Fruit fly (Drosophila melanogaster) whole organism, embryonic: Measurements from ENCODE around the gene GluProRS.
A peak's percentile ranks its signal among the peaks of the same experiment; 100 is the strongest.

Experiments
- Ada2b ChIP-seq: fragments of 200-800 bp; sonication (Bioruptor generic); IDR thresholded peaks from 2 replicates; pipeline ENCODE4 v1.3.6; 2022; ENCODE audit warnings: missing biosample characterization, missing genetic modification characterization
- Atf3 ChIP-seq: fragments of 200-800 bp; sonication (Bioruptor generic); optimal IDR thresholded peaks from 3 replicates; lab custom pipeline; 2016; ENCODE audit warnings: missing biosample characterization, missing genetic modification characterization
- CG10543 ChIP-seq: fragments of 200-800 bp; sonication (Bioruptor generic); optimal IDR thresholded peaks from 3 replicates; lab custom pipeline; 2017; ENCODE audit warnings: missing biosample characterization, mild to moderate bottlenecking, missing genetic modification characterization, moderate library complexity
- CG11085 ChIP-seq: fragments of 200-800 bp; sonication (Bioruptor generic); IDR thresholded peaks from 2 replicates; pipeline ENCODE4 v1.3.6; 2022; ENCODE audit warnings: missing biosample characterization, missing genetic modification characterization
- CG1233 ChIP-seq: fragments of 200-800 bp; sonication (Bioruptor generic); optimal IDR thresholded peaks from 4 replicates; lab custom pipeline; 2018; ENCODE audit warnings: missing biosample characterization, mild to moderate bottlenecking, missing genetic modification characterization
- CG13424 ChIP-seq: fragments of 200-800 bp; sonication (Bioruptor generic); optimal IDR thresholded peaks from 2 replicates; lab custom pipeline; 2019; ENCODE audit warnings: missing biosample characterization, mild to moderate bottlenecking, missing genetic modification characterization, moderate library complexity
- CG17568 ChIP-seq: fragments of 200-800 bp; sonication (Bioruptor generic); optimal IDR thresholded peaks from 2 replicates; lab custom pipeline; 2018; ENCODE audit warnings: missing biosample characterization, mild to moderate bottlenecking, missing genetic modification characterization, moderate library complexity
- CG18764 ChIP-seq: fragments of 200-800 bp; sonication (Bioruptor generic); optimal IDR thresholded peaks from 3 replicates; lab custom pipeline; 2016; ENCODE audit warnings: missing biosample characterization, missing genetic modification characterization
- CG2678 ChIP-seq: fragments of 200-800 bp; sonication (Bioruptor generic); optimal IDR thresholded peaks from 3 replicates; lab custom pipeline; 2019; ENCODE audit warnings: missing biosample characterization, mild to moderate bottlenecking, missing genetic modification characterization, moderate library complexity
- CG30431 ChIP-seq: fragments of 200-800 bp; sonication (Bioruptor generic); optimal IDR thresholded peaks from 2 replicates; lab custom pipeline; 2017; ENCODE audit warnings: missing biosample characterization, missing genetic modification characterization
- CG3838 ChIP-seq: fragments of 200-800 bp; sonication (Bioruptor generic); optimal IDR thresholded peaks from 3 replicates; lab custom pipeline; 2016; ENCODE audit warnings: missing biosample characterization, missing genetic modification characterization
- CG4328 ChIP-seq: fragments of 200-800 bp; sonication (Bioruptor generic); optimal IDR thresholded peaks from 3 replicates; lab custom pipeline; 2017; ENCODE audit warnings: missing biosample characterization, missing genetic modification reagents, missing genetic modification characterization
- CG9797 ChIP-seq: fragments of 200-800 bp; sonication (Bioruptor generic); optimal IDR thresholded peaks from 3 replicates; lab custom pipeline; 2018; ENCODE audit warnings: missing biosample characterization, mild to moderate bottlenecking, missing genetic modification characterization
- CG9817 ChIP-seq: fragments of 200-800 bp; sonication (Bioruptor generic); optimal IDR thresholded peaks from 2 replicates; lab custom pipeline; 2018; ENCODE audit warnings: missing biosample characterization, mild to moderate bottlenecking, missing genetic modification characterization, moderate library complexity
- Chrac-16 ChIP-seq: fragments of 200-800 bp; sonication (Bioruptor generic); optimal IDR thresholded peaks from 3 replicates; lab custom pipeline; 2016; ENCODE audit warnings: missing biosample characterization, missing genetic modification characterization
- D ChIP-seq, 2 experiments: fragments of 200-800 bp in 1 of 2; fragments of >200 bp in 1 of 2; sonication (Bioruptor generic) in 1 of 2; optimal IDR thresholded peaks; 2 replicates in 1 of 2; 3 replicates in 1 of 2; lab custom pipeline; 2017; ENCODE audit warnings: mild to moderate bottlenecking in 1 of 2, missing biosample characterization in 1 of 2, missing genetic modification characterization in 1 of 2, missing genetic modification reagents in 1 of 2
- Hmr ChIP-seq: fragments of 200-800 bp; sonication (Bioruptor generic); optimal IDR thresholded peaks from 3 replicates; lab custom pipeline; 2017; ENCODE audit warnings: mild to moderate bottlenecking, missing biosample characterization, missing genetic modification reagents, missing genetic modification characterization
- Myb ChIP-seq: fragments of 200-800 bp; sonication (Bioruptor generic); optimal IDR thresholded peaks from 2 replicates; lab custom pipeline; 2016; ENCODE audit warnings: missing biosample characterization, missing genetic modification characterization
- Nf-YA ChIP-seq: fragments of 200-800 bp; sonication (Bioruptor generic); IDR thresholded peaks from 2 replicates; pipeline ENCODE4 v1.3.6; 2022; ENCODE audit warnings: missing biosample characterization, missing genetic modification characterization
- NfI ChIP-seq: fragments of 200-800 bp; sonication (Bioruptor generic); optimal IDR thresholded peaks from 3 replicates; lab custom pipeline; 2018; ENCODE audit warnings: missing biosample characterization, mild to moderate bottlenecking, missing genetic modification characterization, moderate library complexity
- PHDP ChIP-seq: fragments of 200-800 bp; sonication (Bioruptor generic); optimal IDR thresholded peaks from 3 replicates; lab custom pipeline; 2018; ENCODE audit warnings: missing biosample characterization, mild to moderate bottlenecking, missing genetic modification characterization, moderate library complexity
- Sry-β ChIP-seq: fragments of 200-800 bp; sonication (Bioruptor generic); optimal IDR thresholded peaks from 2 replicates; lab custom pipeline; 2018; ENCODE audit warnings: missing biosample characterization, mild to moderate bottlenecking, missing genetic modification characterization, moderate library complexity
- TFAM ChIP-seq: fragments of 200-800 bp; sonication (Bioruptor generic); optimal IDR thresholded peaks from 2 replicates; lab custom pipeline; 2017; ENCODE audit warnings: missing biosample characterization, missing genetic modification characterization, inconsistent platforms
- Trl ChIP-seq, 3 experiments: fragments of >200 bp in 2 of 3; fragments of 200-800 bp in 1 of 3; sonication (Bioruptor generic) in 1 of 3; optimal IDR thresholded peaks; 2 replicates in 1 of 3; 3 replicates in 2 of 3; lab custom pipeline; 2016 to 2017; ENCODE audit warnings: missing biosample characterization in 1 of 3, missing genetic modification characterization in 1 of 3
- ap ChIP-seq: fragments of 200-800 bp; sonication (Bioruptor generic); IDR thresholded peaks from 2 replicates; pipeline ENCODE4 v1.3.6; 2022; ENCODE audit warnings: missing biosample characterization, missing genetic modification characterization
- bbx ChIP-seq: fragments of 200-800 bp; sonication (Bioruptor generic); IDR thresholded peaks from 2 replicates; pipeline ENCODE4 v1.3.6; 2022; ENCODE audit warnings: missing biosample characterization, missing genetic modification characterization; ENCODE audit not compliant: partially characterized antibody
- crc ChIP-seq: fragments of 200-800 bp; sonication (Bioruptor generic); optimal IDR thresholded peaks from 2 replicates; lab custom pipeline; 2016; ENCODE audit warnings: missing biosample characterization, missing genetic modification characterization
- fd96Cb ChIP-seq: fragments of 200-800 bp; sonication (Bioruptor generic); optimal IDR thresholded peaks from 2 replicates; lab custom pipeline; 2018; ENCODE audit warnings: missing biosample characterization, mild to moderate bottlenecking, missing genetic modification characterization, moderate library complexity
- gcm2 ChIP-seq: fragments of 200-800 bp; sonication (Bioruptor generic); optimal IDR thresholded peaks from 2 replicates; lab custom pipeline; 2016; ENCODE audit warnings: missing biosample characterization, missing genetic modification characterization
- knrl ChIP-seq: fragments of 200-800 bp; sonication (Bioruptor generic); IDR thresholded peaks from 3 replicates; pipeline ENCODE4 v1.3.6; 2022; ENCODE audit warnings: missing biosample characterization, missing genetic modification characterization; ENCODE audit not compliant: partially characterized antibody
- lmd ChIP-seq: fragments of 200-800 bp; sonication (Bioruptor generic); IDR thresholded peaks from 2 replicates; pipeline ENCODE4 v1.3.6; 2022; ENCODE audit warnings: missing biosample characterization, missing genetic modification characterization
- otp ChIP-seq: fragments of 200-800 bp; sonication (Bioruptor generic); IDR thresholded peaks from 3 replicates; pipeline ENCODE4, ENCODE4 v1.3.6; 2022; ENCODE audit warnings: missing biosample characterization, missing genetic modification characterization
- pum ChIP-seq: fragments of 200-800 bp; sonication (Bioruptor generic); optimal IDR thresholded peaks from 2 replicates; lab custom pipeline; 2016; ENCODE audit warnings: missing biosample characterization, missing genetic modification characterization
- sc ChIP-seq, 3 experiments: fragments of >200 bp in 2 of 3; fragments of 200-800 bp in 1 of 3; sonication (Bioruptor generic) in 1 of 3; optimal IDR thresholded peaks; 2 replicates in 2 of 3; 3 replicates in 1 of 3; lab custom pipeline; 2017; ENCODE audit warnings: mild to moderate bottlenecking in 1 of 3, missing biosample characterization in 1 of 3, missing genetic modification characterization in 1 of 3, missing genetic modification reagents in 1 of 3
- ssp ChIP-seq: fragments of 200-800 bp; sonication (Bioruptor generic); IDR thresholded peaks from 2 replicates; pipeline ENCODE4 v1.3.6; 2022; ENCODE audit warnings: missing biosample characterization, missing genetic modification characterization
- tin ChIP-seq: fragments of 200-800 bp; sonication (Bioruptor generic); optimal IDR thresholded peaks from 3 replicates; lab custom pipeline; 2016; ENCODE audit warnings: missing biosample characterization, missing genetic modification characterization
- ttk ChIP-seq: fragments of 200-800 bp; sonication (Bioruptor generic); IDR thresholded peaks from 2 replicates; pipeline ENCODE4 v2.1.2; 2022; ENCODE audit warnings: missing biosample characterization, missing genetic modification characterization
- unpg ChIP-seq: fragments of 200-800 bp; sonication (Bioruptor generic); optimal IDR thresholded peaks from 3 replicates; lab custom pipeline; 2018; ENCODE audit warnings: missing biosample characterization, mild to moderate bottlenecking, missing genetic modification characterization, moderate library complexity
- zen2 ChIP-seq: fragments of 200-800 bp; sonication (Bioruptor generic); IDR thresholded peaks from 3 replicates; pipeline ENCODE4 v1.3.6; 2022; ENCODE audit warnings: missing biosample characterization, missing genetic modification characterization; ENCODE audit not compliant: partially characterized antibody
- zfh2 ChIP-seq: fragments of 200-800 bp; sonication (Bioruptor generic); optimal IDR thresholded peaks from 2 replicates; lab custom pipeline; 2016; ENCODE audit warnings: missing biosample characterization, missing genetic modification characterization

Gene GluProRS

DNA sequence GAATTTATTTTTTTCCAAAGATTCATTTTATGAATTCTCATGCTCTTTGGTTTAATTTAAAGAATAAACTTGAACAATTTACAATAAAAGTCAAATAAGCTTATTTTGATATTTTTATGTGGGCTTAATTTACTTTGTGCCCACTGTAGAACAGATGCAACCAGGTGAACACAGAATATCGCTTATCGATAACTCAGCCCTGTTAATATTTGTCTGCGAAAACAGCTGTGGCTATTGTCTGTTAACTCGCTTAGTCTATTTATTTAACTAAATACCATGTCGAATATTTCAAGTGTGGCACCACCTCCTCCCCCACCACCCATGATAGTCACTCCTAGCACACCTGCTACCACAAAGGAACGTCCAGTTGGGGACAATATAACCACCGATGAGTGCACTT, 37.3 kb upstream of the GluProRS start, which contains the start of gene CG33108 (continued):
- TF ChIP-seq gcm2, result no peak
- TF ChIP-seq zfh2 (GFP tag; lab: Kevin White, UChicago), result no peak
- no peak for TF ChIP-seq Hmr (GFP tag; lab: Kevin White, UChicago)
- TF ChIP-seq pum, result no peak
- TF ChIP-seq CG4328, result no peak
- TF ChIP-seq Chrac-16, result no peak
- no peak for TF ChIP-seq CG10543 (GFP tag; lab: Kevin White, UChicago)
- TF ChIP-seq Trl (optimal IDR thresholded peaks at IDR 0.05; lab: Kevin White, UChicago), result no peak
- TF ChIP-seq Trl (GFP tag; optimal IDR thresholded peaks at IDR 0.05; lab: Kevin White, UChicago), result no peak
- TF ChIP-seq ssp, result no peak
- TF ChIP-seq otp (GFP tag; lab: Robert Waterston, UW), result no peak
- no peak for TF ChIP-seq Atf3
- no peak for TF ChIP-seq zen2 (GFP tag; lab: Robert Waterston, UW)
- TF ChIP-seq PHDP, result peak; percentile 18
- no peak for TF ChIP-seq CG1233 (GFP tag; lab: Kevin White, UChicago)
- TF ChIP-seq crc (GFP tag; lab: Kevin White, UChicago), result no peak
- TF ChIP-seq ap (GFP tag; lab: Robert Waterston, UW), result no peak
- TF ChIP-seq TFAM, result no peak
- TF ChIP-seq ttk (GFP tag; lab: Robert Waterston, UW), result no peak
- TF ChIP-seq Myb, result no peak
- no peak for TF ChIP-seq D (optimal IDR thresholded peaks at IDR 0.05; lab: Kevin White, UChicago)
- TF ChIP-seq D (GFP tag; optimal IDR thresholded peaks at IDR 0.05; lab: Kevin White, UChicago), result no peak
- no peak for TF ChIP-seq fd96Cb (tag; lab: Kevin White, UChicago)
- no peak for TF ChIP-seq CG30431 (GFP tag; lab: Kevin White, UChicago)
- no peak for TF ChIP-seq CG2678 (tag; lab: Kevin White, UChicago)
- TF ChIP-seq Ada2b (GFP tag; lab: Robert Waterston, UW), result no peak
- no peak for TF ChIP-seq CG3838 (GFP tag; lab: Kevin White, UChicago)
- TF ChIP-seq unpg (GFP tag; lab: Kevin White, UChicago), result no peak
- TF ChIP-seq tin (GFP tag; lab: Kevin White, UChicago), result no peak
- no peak for TF ChIP-seq CG9797 (GFP tag; lab: Kevin White, UChicago)
- TF ChIP-seq CG17568, result no peak

- TF ChIP-seq bbx (GFP tag; lab: Robert Waterston, UW) (no peak), CG9817 (tag; lab: Kevin White, UChicago) (no peak), CG11085 (GFP tag; lab: Robert Waterston, UW) (no peak), Sry-β (no peak), lmd (GFP tag; lab: Robert Waterston, UW) (no peak), knrl (no peak), CG13424 (tag; lab: Kevin White, UChicago) (no peak), CG18764 (GFP tag; lab: Kevin White, UChicago) (no peak), NfI (no peak), Nf-YA (GFP tag; lab: Robert Waterston, UW) (no peak), sc (optimal IDR thresholded peaks at IDR 0.05; lab: Kevin White, UChicago) (no peak), sc (GFP tag; optimal IDR thresholded peaks at IDR 0.05; lab: Kevin White, UChicago) (no peak), Ada2b (GFP tag; lab: Robert Waterston, UW) (no peak)
Measured at dm6 chr3R:23994578-23994977, 36.4 kb upstream of the GluProRS start.
